Fruit fly (Drosophila melanogaster) whole organism, prepupa: ENCODE measurements around the gene Pmvk.

ENCODE experiments used
- Blimp-1 ChIP-seq: fragments of 200-800 bp; sonication (Bioruptor generic); optimal IDR thresholded peaks from 3 replicates; lab custom pipeline; 2017; ENCODE audit warnings: missing biosample characterization, missing genetic modification characterization, mild to moderate bottlenecking, moderate library complexity, missing genetic modification reagents
- CG31627 ChIP-seq: fragments of 200-800 bp; sonication (Bioruptor generic); optimal IDR thresholded peaks from 3 replicates; lab custom pipeline; 2016; ENCODE audit warnings: missing biosample characterization, missing genetic modification characterization
- CG6854 ChIP-seq: fragments of 200-800 bp; sonication (Bioruptor generic); optimal IDR thresholded peaks from 2 replicates; lab custom pipeline; 2017; ENCODE audit warnings: missing biosample characterization, mild to moderate bottlenecking, missing genetic modification characterization
- Hr39 ChIP-seq: fragments of 200-800 bp; sonication (Bioruptor generic); optimal IDR thresholded peaks from 2 replicates; lab custom pipeline; 2016; ENCODE audit warnings: missing biosample characterization, missing genetic modification characterization
- OdsH ChIP-seq: fragments of 200-800 bp; sonication (Bioruptor generic); optimal IDR thresholded peaks from 3 replicates; lab custom pipeline; 2016; ENCODE audit warnings: missing biosample characterization, missing genetic modification characterization
- svp ChIP-seq: fragments of 200-800 bp; sonication (Bioruptor generic); peaks from one replicate; lab custom pipeline; 2016; ENCODE audit warnings: missing biosample characterization, missing genetic modification characterization

DNA sequence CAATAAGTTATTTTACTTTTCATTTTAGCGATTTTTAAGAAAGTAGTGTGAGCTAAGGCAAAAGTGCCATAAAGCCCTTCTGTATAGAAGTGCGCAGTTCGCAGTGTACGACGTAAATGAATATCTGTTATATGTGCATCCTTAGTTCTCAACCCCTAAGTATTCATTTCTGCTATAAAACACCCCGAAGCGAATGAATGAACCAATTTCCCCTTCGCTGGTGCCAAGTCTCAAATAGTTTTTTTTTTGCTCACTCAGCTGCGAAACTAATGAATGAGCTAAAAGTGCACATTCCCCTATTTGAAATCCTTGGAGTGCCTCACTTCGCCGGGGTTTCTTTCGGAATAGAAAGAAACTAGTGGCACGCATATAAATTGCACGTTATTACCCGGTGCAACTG, 10.5 kb upstream of the Pmvk start:
- TF ChIP-seq OdsH (no peak), CG6854 (no peak), CG31627 (GFP tag; lab: Kevin White, UChicago) (no peak), Hr39 (no peak), svp (no peak), Blimp-1 (GFP tag; lab: Kevin White, UChicago) (no peak)
